Fruit fly (Drosophila melanogaster) whole organism, embryonic: ENCODE results near the gene CG17140.

Experiments
- CG10209 ChIP-seq: fragments of 200-800 bp; sonication (Bioruptor generic); optimal IDR thresholded peaks from 3 replicates; lab custom pipeline; 2017; ENCODE audit warnings: missing biosample characterization, mild to moderate bottlenecking, missing genetic modification characterization, missing genetic modification reagents
- CG13287 ChIP-seq: fragments of 200-800 bp; sonication (Bioruptor generic); IDR thresholded peaks from 2 replicates; pipeline ENCODE4 v1.3.6; 2022; ENCODE audit warnings: missing biosample characterization, missing genetic modification characterization; ENCODE audit not compliant: partially characterized antibody
- CG14014 ChIP-seq: fragments of 200-800 bp; sonication (Bioruptor generic); IDR thresholded peaks from 2 replicates; pipeline ENCODE4 v1.3.6; 2022; ENCODE audit warnings: missing biosample characterization, missing genetic modification characterization
- CG14860 ChIP-seq: fragments of 200-800 bp; sonication (Bioruptor generic); IDR thresholded peaks from 3 replicates; pipeline ENCODE4 v1.3.6; 2022; ENCODE audit warnings: missing biosample characterization, missing genetic modification characterization; ENCODE audit not compliant: partially characterized antibody
- CG17328 ChIP-seq: fragments of 200-800 bp; sonication (Bioruptor generic); IDR thresholded peaks from 2 replicates; pipeline ENCODE4 v1.3.6; 2022; ENCODE audit warnings: missing biosample characterization, missing genetic modification characterization
- CG2129 ChIP-seq: fragments of 200-800 bp; sonication (Bioruptor generic); IDR thresholded peaks from 2 replicates; pipeline ENCODE4 v1.3.6; 2022; ENCODE audit warnings: missing biosample characterization, missing genetic modification characterization; ENCODE audit not compliant: partially characterized antibody
- CG2199 ChIP-seq: fragments of 200-800 bp; sonication (Bioruptor generic); IDR thresholded peaks from 3 replicates; pipeline ENCODE4 v1.3.6; 2022; ENCODE audit warnings: missing biosample characterization, missing genetic modification characterization
- CG2889 ChIP-seq: fragments of 200-800 bp; sonication (Bioruptor generic); IDR thresholded peaks from 3 replicates; pipeline ENCODE4 v1.3.6; 2022; ENCODE audit warnings: missing biosample characterization, missing genetic modification characterization
- CG3065 ChIP-seq: fragments of 200-800 bp; sonication (Bioruptor generic); optimal IDR thresholded peaks from 2 replicates; lab custom pipeline; 2016; ENCODE audit warnings: missing biosample characterization, missing genetic modification characterization
- CG3847 ChIP-seq: fragments of 200-800 bp; sonication (Bioruptor generic); IDR thresholded peaks from 2 replicates; pipeline ENCODE4 v1.3.6; 2022; ENCODE audit warnings: missing biosample characterization, missing genetic modification characterization
- CG3995 ChIP-seq: fragments of 200-800 bp; sonication (Bioruptor generic); optimal IDR thresholded peaks from 3 replicates; lab custom pipeline; 2016; ENCODE audit warnings: missing biosample characterization, missing genetic modification characterization
- CG6683 ChIP-seq: fragments of 200-800 bp; sonication (Bioruptor generic); optimal IDR thresholded peaks from 2 replicates; lab custom pipeline; 2017; ENCODE audit warnings: missing biosample characterization, mild to moderate bottlenecking, missing genetic modification characterization, missing genetic modification reagents
- CG6813 ChIP-seq: fragments of 200-800 bp; sonication (Bioruptor generic); optimal IDR thresholded peaks from 2 replicates; lab custom pipeline; 2017; ENCODE audit warnings: missing biosample characterization, missing genetic modification characterization, mild to moderate bottlenecking, moderate library complexity, missing genetic modification reagents
- CG7357 ChIP-seq: fragments of 200-800 bp; sonication (Bioruptor generic); IDR thresholded peaks from 3 replicates; pipeline ENCODE4 v1.3.6; 2022; ENCODE audit warnings: missing biosample characterization, missing genetic modification characterization
- CG8388 ChIP-seq: fragments of 200-800 bp; sonication (Bioruptor generic); optimal IDR thresholded peaks from 2 replicates; lab custom pipeline; 2019; ENCODE audit warnings: missing biosample characterization, mild to moderate bottlenecking, missing genetic modification characterization, moderate library complexity
- CG9437 ChIP-seq: fragments of 200-800 bp; sonication (Bioruptor generic); optimal IDR thresholded peaks from 2 replicates; lab custom pipeline; 2018; ENCODE audit warnings: missing biosample characterization, mild to moderate bottlenecking, missing genetic modification characterization
- CG9797 ChIP-seq: fragments of 200-800 bp; sonication (Bioruptor generic); optimal IDR thresholded peaks from 3 replicates; lab custom pipeline; 2018; ENCODE audit warnings: missing biosample characterization, mild to moderate bottlenecking, missing genetic modification characterization
- CG9817 ChIP-seq: fragments of 200-800 bp; sonication (Bioruptor generic); optimal IDR thresholded peaks from 2 replicates; lab custom pipeline; 2018; ENCODE audit warnings: missing biosample characterization, mild to moderate bottlenecking, missing genetic modification characterization, moderate library complexity
- Chrac-16 ChIP-seq: fragments of 200-800 bp; sonication (Bioruptor generic); optimal IDR thresholded peaks from 3 replicates; lab custom pipeline; 2016; ENCODE audit warnings: missing biosample characterization, missing genetic modification characterization
- Dad ChIP-seq: fragments of 200-800 bp; sonication (Bioruptor generic); optimal IDR thresholded peaks from 3 replicates; lab custom pipeline; 2016; ENCODE audit warnings: missing biosample characterization, missing genetic modification characterization
- Fer2 ChIP-seq: fragments of 200-800 bp; sonication (Bioruptor generic); optimal IDR thresholded peaks from 2 replicates; lab custom pipeline; 2018; ENCODE audit warnings: missing biosample characterization, mild to moderate bottlenecking, missing genetic modification characterization, moderate library complexity
- Gug ChIP-seq: fragments of 200-800 bp; sonication (Bioruptor generic); IDR thresholded peaks from 4 replicates; pipeline ENCODE4 v1.3.6; 2022; ENCODE audit warnings: missing biosample characterization, missing genetic modification characterization
- H15 ChIP-seq: fragments of 200-800 bp; sonication (Bioruptor generic); IDR thresholded peaks from 3 replicates; pipeline ENCODE4 v1.3.6; 2022; ENCODE audit warnings: missing biosample characterization, missing genetic modification characterization
- Kr ChIP-seq: fragments of 200-800 bp; sonication (Bioruptor generic); optimal IDR thresholded peaks from 2 replicates; lab custom pipeline; 2017; ENCODE audit warnings: missing biosample characterization, mild to moderate bottlenecking, missing genetic modification characterization
- Lpt ChIP-seq: fragments of >200 bp; optimal IDR thresholded peaks from 2 replicates; lab custom pipeline; 2018; ENCODE audit warnings: missing biosample characterization, missing genetic modification characterization
- MBD-R2 ChIP-seq: fragments of 200-800 bp; sonication (Bioruptor generic); IDR thresholded peaks from 2 replicates; pipeline ENCODE4 v1.3.6; 2022; ENCODE audit warnings: missing biosample characterization, missing genetic modification characterization
- Oaz ChIP-seq: fragments of 200-800 bp; sonication (Bioruptor generic); IDR thresholded peaks from 2 replicates; pipeline ENCODE4 v1.3.6; 2022; ENCODE audit warnings: missing biosample characterization, missing genetic modification characterization
- PHDP ChIP-seq: fragments of 200-800 bp; sonication (Bioruptor generic); optimal IDR thresholded peaks from 3 replicates; lab custom pipeline; 2018; ENCODE audit warnings: missing biosample characterization, mild to moderate bottlenecking, missing genetic modification characterization, moderate library complexity
- Rx ChIP-seq: fragments of 200-800 bp; sonication (Bioruptor generic); IDR thresholded peaks from 2 replicates; pipeline ENCODE4 v1.3.6; 2022; ENCODE audit warnings: missing biosample characterization, missing genetic modification characterization
- Six4 ChIP-seq: fragments of 200-800 bp; sonication (Bioruptor generic); optimal IDR thresholded peaks from 2 replicates; lab custom pipeline; 2016; ENCODE audit warnings: missing biosample characterization, missing genetic modification characterization
- abd-A ChIP-seq: fragments of 200-800 bp; sonication (Bioruptor generic); optimal IDR thresholded peaks from 3 replicates; lab custom pipeline; 2019; ENCODE audit warnings: missing biosample characterization, mild to moderate bottlenecking, missing genetic modification characterization, moderate library complexity
- aop ChIP-seq: fragments of 200-800 bp; sonication (Bioruptor generic); IDR thresholded peaks from 2 replicates; pipeline ENCODE4 v1.3.6; 2022; ENCODE audit warnings: missing biosample characterization, missing genetic modification characterization
- btn ChIP-seq: fragments of 200-800 bp; sonication (Bioruptor generic); optimal IDR thresholded peaks from 2 replicates; lab custom pipeline; 2016; ENCODE audit warnings: missing biosample characterization, missing genetic modification characterization
- cad ChIP-seq: fragments of >200 bp; optimal IDR thresholded peaks from 2 replicates; lab custom pipeline; 2017; ENCODE audit warnings: missing biosample characterization, missing genetic modification characterization
- croc ChIP-seq: fragments of 200-800 bp; sonication (Bioruptor generic); conservative IDR thresholded peaks from 3 replicates; pipeline ENCODE4 v1.3.6; 2022; ENCODE audit warnings: missing biosample characterization, missing genetic modification characterization
- crol ChIP-seq: fragments of 200-800 bp; sonication (Bioruptor generic); IDR thresholded peaks from 2 replicates; pipeline ENCODE4 v1.3.6; 2022; ENCODE audit warnings: missing biosample characterization, missing genetic modification characterization
- dmrt99B ChIP-seq: fragments of 200-800 bp; sonication (Bioruptor generic); optimal IDR thresholded peaks from 2 replicates; lab custom pipeline; 2018; ENCODE audit warnings: missing biosample characterization, mild to moderate bottlenecking, missing genetic modification characterization, moderate library complexity
- kay ChIP-seq: fragments of 200-800 bp; sonication (Bioruptor generic); optimal IDR thresholded peaks from 2 replicates; lab custom pipeline; 2016; ENCODE audit warnings: missing biosample characterization, missing genetic modification characterization
- knrl ChIP-seq: fragments of 200-800 bp; sonication (Bioruptor generic); IDR thresholded peaks from 3 replicates; pipeline ENCODE4 v1.3.6; 2022; ENCODE audit warnings: missing biosample characterization, missing genetic modification characterization; ENCODE audit not compliant: partially characterized antibody
- lbe ChIP-seq: fragments of 200-800 bp; sonication (Bioruptor generic); optimal IDR thresholded peaks from 2 replicates; lab custom pipeline; 2016; ENCODE audit warnings: missing biosample characterization, mild to moderate bottlenecking, missing genetic modification characterization
- mam ChIP-seq: fragments of 200-800 bp; sonication (Bioruptor generic); optimal IDR thresholded peaks from 3 replicates; lab custom pipeline; 2016; ENCODE audit warnings: missing biosample characterization, missing genetic modification characterization
- odd ChIP-seq: fragments of 200-800 bp; sonication (Bioruptor generic); optimal IDR thresholded peaks from 2 replicates; lab custom pipeline; 2017; ENCODE audit warnings: missing biosample characterization, mild to moderate bottlenecking, missing genetic modification characterization
- onecut ChIP-seq: fragments of 200-800 bp; sonication (Bioruptor generic); IDR thresholded peaks from 2 replicates; pipeline ENCODE4 v1.3.6; 2022; ENCODE audit warnings: missing biosample characterization, missing genetic modification characterization
- p53 ChIP-seq: fragments of 200-800 bp; sonication (Bioruptor generic); optimal IDR thresholded peaks from 2 replicates; lab custom pipeline; 2016; ENCODE audit warnings: missing biosample characterization, missing genetic modification characterization
- pzg ChIP-seq: fragments of 200-800 bp; sonication (Bioruptor generic); optimal IDR thresholded peaks from 3 replicates; lab custom pipeline; 2018; ENCODE audit warnings: missing biosample characterization, mild to moderate bottlenecking, missing genetic modification characterization, moderate library complexity
- rib ChIP-seq: fragments of 200-800 bp; sonication (Bioruptor generic); IDR thresholded peaks from 2 replicates; pipeline ENCODE4 v1.3.6; 2022; ENCODE audit warnings: missing biosample characterization, missing genetic modification characterization
- tin ChIP-seq: fragments of 200-800 bp; sonication (Bioruptor generic); optimal IDR thresholded peaks from 3 replicates; lab custom pipeline; 2016; ENCODE audit warnings: missing biosample characterization, missing genetic modification characterization
- tup ChIP-seq: fragments of 200-800 bp; sonication (Bioruptor generic); optimal IDR thresholded peaks from 2 replicates; lab custom pipeline; 2016; ENCODE audit warnings: missing biosample characterization, mild to moderate bottlenecking, missing genetic modification characterization, moderate library complexity
- wek ChIP-seq: fragments of 200-800 bp; sonication (Bioruptor generic); optimal IDR thresholded peaks from 3 replicates; lab custom pipeline; 2018; ENCODE audit warnings: missing biosample characterization, mild to moderate bottlenecking, missing genetic modification characterization, moderate library complexity

Gene CG17140

dm6 chr2L:10858064-10859047, 12.9 kb upstream of the CG17140 start, which contains the start of the genes aurB and Stam (continued):
- TF ChIP-seq aop (GFP tag; lab: Robert Waterston, UW) (no peak), Lpt (GFP tag; lab: Kevin White, UChicago) (no peak), cad (no peak), CG3065 (peak; percentile 9), Gug (no peak), crol (GFP tag; lab: Robert Waterston, UW) (no peak), CG14014 (GFP tag; lab: Robert Waterston, UW) (no peak), wek (peak; percentile 90), odd (GFP tag; lab: Kevin White, UChicago) (no peak), Fer2 (tag; lab: Kevin White, UChicago) (peak; percentile 29), CG17328 (GFP tag; lab: Robert Waterston, UW) (no peak), CG14860 (GFP tag; lab: Robert Waterston, UW) (no peak), CG6813 (GFP tag; lab: Kevin White, UChicago) (no peak), btn (GFP tag; lab: Kevin White, UChicago) (no peak), lbe (GFP tag; lab: Kevin White, UChicago) (peak; percentile 8), tup (GFP tag; lab: Kevin White, UChicago) (no peak), CG6683 (no peak), CG2199 (GFP tag; lab: Robert Waterston, UW) (no peak), dmrt99B (tag; lab: Kevin White, UChicago) (peak; percentile 61), Six4 (GFP tag; lab: Kevin White, UChicago) (no peak), CG3995 (GFP tag; lab: Kevin White, UChicago) (peak; percentile 97), pzg (peak; percentile 30), CG13287 (GFP tag; lab: Robert Waterston, UW) (no peak), CG9817 (tag; lab: Kevin White, UChicago) (peak; percentile 60), p53 (GFP tag; lab: Kevin White, UChicago) (no peak), CG9437 (GFP tag; lab: Kevin White, UChicago) (peak; percentile 50), Kr (GFP tag; lab: Kevin White, UChicago) (no peak), H15 (GFP tag; lab: Robert Waterston, UW) (no peak), CG10209 (GFP tag; lab: Kevin White, UChicago) (peak; percentile 49), mam (GFP tag; lab: Kevin White, UChicago) (no peak), Oaz (GFP tag; lab: Robert Waterston, UW) (no peak), tin (GFP tag; lab: Kevin White, UChicago) (peak; percentile 12), MBD-R2 (GFP tag; lab: Robert Waterston, UW) (0 out of 2 replicates have a peak, but pooled peaks have one; percentile 27), croc (GFP tag; lab: Robert Waterston, UW) (no peak), CG2129 (GFP tag; lab: Robert Waterston, UW) (no peak), knrl (GFP tag; lab: Robert Waterston, UW) (no peak), CG8388 (peak; percentile 72), CG7357 (GFP tag; lab: Robert Waterston, UW) (no peak), CG9797 (peak; percentile 48), Dad (GFP tag; lab: Kevin White, UChicago) (no peak), onecut (GFP tag; lab: Robert Waterston, UW) (no peak), rib (GFP tag; lab: Robert Waterston, UW) (no peak), abd-A (no peak), Chrac-16 (GFP tag; lab: Kevin White, UChicago) (peak; percentile 21), Rx (GFP tag; lab: Robert Waterston, UW) (no peak), CG2889 (GFP tag; lab: Robert Waterston, UW) (no peak), kay (GFP tag; lab: Kevin White, UChicago) (peak; percentile 73), CG3847 (GFP tag; lab: Robert Waterston, UW) (no peak), PHDP (peak; percentile 73)
